Fruit fly (Drosophila melanogaster) S2 (cell line): ENCODE data around the gene CG15336.

Experiments used
- CG8478 ChIP-seq: fragments of >200 bp; optimal IDR thresholded peaks from 2 replicates; lab custom pipeline; 2018
- CTCF ChIP-seq, 2 experiments: fragments of >200 bp; optimal IDR thresholded peaks; 2 replicates each; lab custom pipeline; 2018

dm6 chrX:8143537-8143936, 4.2 kb upstream of the CG15336 start, which contains the start of gene CG17982:
- TF ChIP-seq CTCF (optimal IDR thresholded peaks at IDR 0.05; lab: Kevin White, UChicago) (no peak), CG8478 (lab: Kevin White, UChicago) (no peak)
